Worm (Caenorhabditis elegans): Measurements from ENCODE around the gene rsp-2.

Gene rsp-2

ce11 chrII:11440265-11440664, 12.5 kb downstream of the rsp-2 start, which contains the start of gene VW02B12L.2:
TSS of gene VW02B12L.2 (minus strand) at chrII:11440329.
- TF ChIP-seq unc-62 (GFP tag; optimal IDR thresholded peaks at IDR 0.05) = no peak

- no peak for TF ChIP-seq unc-62 (GFP tag; optimal IDR thresholded peaks at IDR 0.05)
These were observed 14.3 kb downstream of the rsp-2 start, which contains the start of gene vha-6 for ce11 chrII:11438417-11438816. TSS of gene vha-6 (minus strand) at chrII:11438452.

ce11 chrII:11433942-11434341, 18.8 kb downstream of the rsp-2 start, which contains the start of gene C05D12.5:
TSS of gene C05D12.5 (plus strand) at chrII:11434242.
- TF ChIP-seq unc-62 (GFP tag; optimal IDR thresholded peaks at IDR 0.05) = no peak

- TF ChIP-seq unc-62 (GFP tag; optimal IDR thresholded peaks at IDR 0.05) = no peak
These were observed 21.2 kb downstream of the rsp-2 start, which contains the start of gene C05D12.4 for ce11 chrII:11431584-11431983. TSS of gene C05D12.4 (plus strand) at chrII:11431884.

ce11 chrII:11428599-11428998, 24.2 kb downstream of the rsp-2 start:
- no peak for TF ChIP-seq unc-62 (GFP tag; optimal IDR thresholded peaks at IDR 0.05)

ce11 chrII:11427322-11427721, 25.4 kb downstream of the rsp-2 start:
- TF ChIP-seq unc-62 (GFP tag; optimal IDR thresholded peaks at IDR 0.05) = no peak

ce11 chrII:11424579-11425316, 28.0 kb downstream of the rsp-2 start, which contains the start of gene C05D12.3:
TSS of gene C05D12.3 (plus strand) at chrII:11425266.
- TF ChIP-seq unc-62 (GFP tag; optimal IDR thresholded peaks at IDR 0.05) = no peak

ce11 chrII:11424032-11424431, 28.7 kb downstream of the rsp-2 start:
- no peak for TF ChIP-seq unc-62 (GFP tag; optimal IDR thresholded peaks at IDR 0.05)

ce11 chrII:11418476-11418875, 34.3 kb downstream of the rsp-2 start:
- no peak for TF ChIP-seq unc-62 (GFP tag; optimal IDR thresholded peaks at IDR 0.05)

ce11 chrII:11417999-11418398, 34.8 kb downstream of the rsp-2 start, which contains the start of gene C05D12.2:
TSS of gene C05D12.2 (plus strand) at chrII:11418299.
- no peak for TF ChIP-seq unc-62 (GFP tag; optimal IDR thresholded peaks at IDR 0.05)

ce11 chrII:11415672-11416071, 37.1 kb downstream of the rsp-2 start, which contains the start of gene C05D12.1:
TSS of gene C05D12.1 (minus strand) at chrII:11415772.
- no peak for TF ChIP-seq unc-62 (GFP tag; optimal IDR thresholded peaks at IDR 0.05)

ce11 chrII:11409678-11410133, 43.0 kb downstream of the rsp-2 start, which contains the start of gene C05D12.7:
TSS of gene C05D12.7 (plus strand) at chrII:11410083.
- no peak for TF ChIP-seq unc-62 (GFP tag; optimal IDR thresholded peaks at IDR 0.05)

Data from whole organism, dauer.